Fruit fly (Drosophila melanogaster) whole organism: Measurements from ENCODE around the gene Roc1a.

ENCODE experiments used
- CG8478 ChIP-seq: fragments of >200 bp; optimal IDR thresholded peaks from 2 replicates; lab custom pipeline; 2018; ENCODE audit warnings: inconsistent platforms
- Dll ChIP-seq: fragments of >200 bp; optimal IDR thresholded peaks from 2 replicates; lab custom pipeline; 2017
- EcR ChIP-seq, 2 experiments: fragments of >200 bp; optimal IDR thresholded peaks; 2 replicates each; lab custom pipeline; 2017; ENCODE audit warnings: missing biosample characterization in 2 of 2, missing genetic modification characterization in 2 of 2, missing genetic modification reagents in 2 of 2
- pan ChIP-seq: fragments of >200 bp; optimal IDR thresholded peaks from 2 replicates; lab custom pipeline; 2017
- psq ChIP-seq: fragments of >200 bp; optimal IDR thresholded peaks from 2 replicates; lab custom pipeline; 2017
- usp ChIP-seq: fragments of >200 bp; optimal IDR thresholded peaks from 2 replicates; lab custom pipeline; 2017; ENCODE audit warnings: missing biosample characterization, missing genetic modification characterization, mixed read lengths

Roc1a gene

dm6 chrX:658021-658420 lies 10.9 kb downstream of the Roc1a start:
- no peak for TF ChIP-seq psq (lab: Kevin White, UChicago)

DNA sequence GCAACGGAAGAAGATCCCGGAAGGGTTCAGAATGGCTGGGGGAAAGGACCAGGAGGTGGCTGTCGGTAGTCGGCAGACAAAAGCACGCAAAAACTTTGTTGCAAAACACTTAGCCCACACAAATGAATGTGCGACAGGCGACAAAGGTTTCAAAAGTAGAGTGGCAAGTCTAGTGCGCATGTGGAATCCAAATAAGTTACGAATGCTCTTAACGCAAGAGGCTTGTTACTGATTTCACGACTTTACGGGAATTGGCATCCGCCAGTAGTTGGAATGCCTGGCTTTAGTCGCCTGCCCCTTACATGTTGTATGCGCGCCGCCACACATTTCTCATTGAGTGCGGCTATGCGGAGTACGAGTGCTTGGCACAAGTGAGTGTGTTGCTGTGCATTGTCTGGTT lies 31.4 kb downstream of the Roc1a start:
- no peak for TF ChIP-seq psq (lab: Kevin White, UChicago)
- TF ChIP-seq Dll (lab: Kevin White, UChicago) = no peak
- TF ChIP-seq EcR (GFP tag; optimal IDR thresholded peaks at IDR 0.05; lab: Kevin White, UChicago) = no peak
- TF ChIP-seq CG8478 (lab: Kevin White, UChicago) = no peak
- no peak for TF ChIP-seq pan
- no peak for TF ChIP-seq usp (GFP tag; lab: Kevin White, UChicago)

- TF ChIP-seq EcR (GFP tag; optimal IDR thresholded peaks at IDR 0.05; lab: Kevin White, UChicago) = no peak
- no peak for TF ChIP-seq usp (GFP tag; lab: Kevin White, UChicago)
- no peak for TF ChIP-seq psq (lab: Kevin White, UChicago)
- no peak for TF ChIP-seq CG8478 (lab: Kevin White, UChicago)
- TF ChIP-seq pan = no peak
Measured at dm6 chrX:686437-686972, 39.4 kb downstream of the Roc1a start, which contains the start of gene sdk. TSS of gene sdk (plus strand) at chrX:686834.

- TF ChIP-seq pan (no peak), usp (GFP tag; lab: Kevin White, UChicago) (no peak), EcR (GFP tag; optimal IDR thresholded peaks at IDR 0.05; lab: Kevin White, UChicago) (no peak), Dll (lab: Kevin White, UChicago) (no peak), psq (lab: Kevin White, UChicago) (no peak), CG8478 (lab: Kevin White, UChicago) (no peak)
Measured at dm6 chrX:687330-688078, 40.4 kb downstream of the Roc1a start.

DNA sequence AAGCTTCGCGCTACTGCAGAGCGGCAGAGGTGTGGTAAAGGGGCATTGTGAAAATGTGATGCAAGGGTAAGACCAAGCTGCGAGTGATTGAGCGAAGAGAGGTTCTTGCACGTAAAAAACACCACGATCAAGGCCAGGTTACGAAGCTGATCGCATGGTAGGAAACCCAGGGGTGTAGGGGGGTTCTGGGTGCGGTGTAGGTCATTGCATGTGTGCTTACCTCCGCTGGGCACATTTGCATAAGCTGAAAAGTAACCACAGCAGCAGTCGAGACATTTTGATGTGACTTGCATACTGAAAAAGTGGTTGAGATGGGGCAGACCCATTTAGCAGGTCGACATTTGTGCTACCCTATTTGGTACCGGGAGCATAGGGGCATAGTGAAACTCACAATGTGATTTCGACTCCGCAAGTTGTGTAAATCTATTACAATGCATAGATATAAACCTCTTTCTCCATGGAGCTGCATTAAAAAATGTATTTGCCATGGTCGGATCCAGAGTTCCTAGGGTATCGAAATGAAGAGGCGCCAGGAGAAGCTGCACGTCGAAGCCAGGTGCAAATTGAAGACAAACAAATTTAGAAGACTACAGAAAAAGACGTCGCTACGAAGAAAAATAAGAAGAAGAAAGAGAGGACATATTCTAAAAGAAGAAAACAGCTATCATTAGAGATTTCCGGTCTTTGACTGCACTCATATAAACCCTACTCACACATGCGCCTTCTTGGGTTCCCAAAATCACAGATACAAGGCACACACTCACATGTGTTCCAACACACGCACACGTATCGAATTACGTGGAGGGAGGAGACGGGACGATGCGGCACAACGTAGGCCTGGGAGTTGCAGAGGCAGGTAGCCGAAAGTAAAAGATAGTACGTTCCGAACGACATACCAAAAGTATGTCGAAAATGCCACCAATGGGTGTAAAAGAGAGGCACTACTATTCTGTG lies 46.0 kb downstream of the Roc1a start:
- TF ChIP-seq CG8478 (lab: Kevin White, UChicago) = no peak
- no peak for TF ChIP-seq psq (lab: Kevin White, UChicago)
- TF ChIP-seq Dll (lab: Kevin White, UChicago) = no peak
- TF ChIP-seq EcR (GFP tag; optimal IDR thresholded peaks at IDR 0.05; lab: Kevin White, UChicago) = peak in 1 of 2 experiments; percentile 50
- no peak for TF ChIP-seq usp (GFP tag; lab: Kevin White, UChicago)
- peak; percentile 24 for TF ChIP-seq pan

- TF ChIP-seq EcR (GFP tag; optimal IDR thresholded peaks at IDR 0.05; lab: Kevin White, UChicago) = no peak
- TF ChIP-seq psq (lab: Kevin White, UChicago) = no peak
- TF ChIP-seq pan = no peak
- TF ChIP-seq CG8478 (lab: Kevin White, UChicago) = no peak
- no peak for TF ChIP-seq Dll (lab: Kevin White, UChicago)
- no peak for TF ChIP-seq usp (GFP tag; lab: Kevin White, UChicago)
Measured at dm6 chrX:693911-694310, 46.8 kb downstream of the Roc1a start.

- TF ChIP-seq Dll (lab: Kevin White, UChicago) (no peak), EcR (GFP tag; optimal IDR thresholded peaks at IDR 0.05; lab: Kevin White, UChicago) (no peak), CG8478 (lab: Kevin White, UChicago) (no peak), pan (no peak), psq (lab: Kevin White, UChicago) (no peak)
Measured at dm6 chrX:694350-694749, 47.2 kb downstream of the Roc1a start.

DNA sequence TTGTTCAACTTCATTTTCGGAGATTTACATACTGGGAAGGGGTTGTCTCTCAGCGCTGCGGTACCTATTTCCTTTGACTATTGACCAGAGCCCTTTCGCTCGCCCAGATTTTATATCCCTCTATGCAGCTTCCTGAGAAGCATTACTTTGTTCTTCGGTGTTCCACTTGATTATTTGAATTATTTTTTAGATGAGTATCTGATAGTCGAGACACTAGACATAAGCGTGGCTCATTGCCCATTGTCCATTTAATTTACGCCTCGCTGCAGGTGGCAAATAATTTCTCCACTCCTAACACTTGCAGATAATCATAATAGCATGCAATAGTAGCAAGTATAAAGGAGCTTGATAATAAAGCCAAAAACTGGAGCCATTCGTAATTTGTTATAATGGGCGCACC lies 47.7 kb downstream of the Roc1a start:
- TF ChIP-seq Dll (lab: Kevin White, UChicago) = no peak
- TF ChIP-seq usp (GFP tag; lab: Kevin White, UChicago) = no peak
- no peak for TF ChIP-seq CG8478 (lab: Kevin White, UChicago)
- no peak for TF ChIP-seq EcR (GFP tag; optimal IDR thresholded peaks at IDR 0.05; lab: Kevin White, UChicago)
- no peak for TF ChIP-seq pan

DNA sequence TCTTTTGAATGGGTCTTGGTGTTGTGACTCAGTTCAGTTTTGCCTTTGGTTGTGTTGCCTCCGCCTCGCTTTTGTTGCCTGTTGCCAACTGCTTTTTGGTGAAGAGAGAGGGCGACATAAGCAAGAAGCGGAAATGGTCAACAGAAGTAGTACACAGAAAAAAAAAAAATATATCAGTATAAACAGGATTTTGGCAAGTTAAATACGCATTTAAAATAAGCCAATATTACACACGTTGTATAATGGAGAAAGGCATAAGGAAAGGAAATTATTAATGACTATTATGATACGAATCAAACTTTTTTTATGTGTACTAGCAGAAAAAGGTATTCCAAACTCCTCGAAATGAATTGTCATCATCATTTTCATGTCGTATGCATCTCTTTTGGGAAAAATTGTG lies 49.0 kb downstream of the Roc1a start:
- TF ChIP-seq CG8478 (lab: Kevin White, UChicago) = no peak
- TF ChIP-seq Dll (lab: Kevin White, UChicago) = no peak
- TF ChIP-seq EcR (GFP tag; optimal IDR thresholded peaks at IDR 0.05; lab: Kevin White, UChicago) = no peak
- TF ChIP-seq usp (GFP tag; lab: Kevin White, UChicago) = no peak
- no peak for TF ChIP-seq psq (lab: Kevin White, UChicago)
- TF ChIP-seq pan = no peak
